Fruit fly (Drosophila melanogaster) whole organism, embryonic: ENCODE results near the gene CG31388.

ENCODE experiments used
- Aef1 ChIP-seq: fragments of 200-800 bp; sonication (Bioruptor generic); IDR thresholded peaks from 3 replicates; pipeline ENCODE4 v1.3.6; 2022; ENCODE audit warnings: missing biosample characterization, missing genetic modification characterization
- CG13624 ChIP-seq: fragments of 200-800 bp; sonication (Bioruptor generic); optimal IDR thresholded peaks from 2 replicates; lab custom pipeline; 2016; ENCODE audit warnings: missing biosample characterization, missing genetic modification characterization
- CG13894 ChIP-seq: fragments of 200-800 bp; sonication (Bioruptor generic); optimal IDR thresholded peaks from 3 replicates; lab custom pipeline; 2018; ENCODE audit warnings: missing biosample characterization, mild to moderate bottlenecking, missing genetic modification characterization, moderate library complexity
- CG14667 ChIP-seq: fragments of 200-800 bp; sonication (Bioruptor generic); IDR thresholded peaks from 2 replicates; pipeline ENCODE4 v1.3.6; 2022; ENCODE audit warnings: missing biosample characterization, missing genetic modification characterization
- CG14860 ChIP-seq: fragments of 200-800 bp; sonication (Bioruptor generic); IDR thresholded peaks from 3 replicates; pipeline ENCODE4 v1.3.6; 2022; ENCODE audit warnings: missing biosample characterization, missing genetic modification characterization; ENCODE audit not compliant: partially characterized antibody
- CG17568 ChIP-seq: fragments of 200-800 bp; sonication (Bioruptor generic); optimal IDR thresholded peaks from 2 replicates; lab custom pipeline; 2018; ENCODE audit warnings: missing biosample characterization, mild to moderate bottlenecking, missing genetic modification characterization, moderate library complexity
- CG18599 ChIP-seq: fragments of 200-800 bp; sonication (Bioruptor generic); optimal IDR thresholded peaks from 3 replicates; lab custom pipeline; 2017; ENCODE audit warnings: missing biosample characterization, missing genetic modification characterization, mild to moderate bottlenecking, moderate library complexity, missing genetic modification reagents
- CG2199 ChIP-seq: fragments of 200-800 bp; sonication (Bioruptor generic); IDR thresholded peaks from 3 replicates; pipeline ENCODE4 v1.3.6; 2022; ENCODE audit warnings: missing biosample characterization, missing genetic modification characterization
- CG2712 ChIP-seq: fragments of 200-800 bp; optimal IDR thresholded peaks from 3 replicates; lab custom pipeline; 2019; ENCODE audit warnings: missing biosample characterization, mild to moderate bottlenecking, missing genetic modification characterization, moderate library complexity
- CG6683 ChIP-seq: fragments of 200-800 bp; sonication (Bioruptor generic); optimal IDR thresholded peaks from 2 replicates; lab custom pipeline; 2017; ENCODE audit warnings: missing biosample characterization, mild to moderate bottlenecking, missing genetic modification characterization, missing genetic modification reagents
- CG9727 ChIP-seq: fragments of 200-800 bp; sonication (Bioruptor generic); optimal IDR thresholded peaks from 3 replicates; lab custom pipeline; 2017; ENCODE audit warnings: missing biosample characterization, mild to moderate bottlenecking, missing genetic modification characterization
- Doc2 ChIP-seq: fragments of 200-800 bp; sonication (Bioruptor generic); IDR thresholded peaks from 2 replicates; pipeline ENCODE4 v1.3.6; 2022; ENCODE audit warnings: missing biosample characterization, missing genetic modification characterization
- Ets65A ChIP-seq: fragments of 200-800 bp; sonication (Bioruptor generic); peaks from one replicate; lab custom pipeline; 2016; ENCODE audit warnings: missing biosample characterization, missing genetic modification characterization
- H15 ChIP-seq: fragments of 200-800 bp; sonication (Bioruptor generic); IDR thresholded peaks from 3 replicates; pipeline ENCODE4 v1.3.6; 2022; ENCODE audit warnings: missing biosample characterization, missing genetic modification characterization
- Lim3 ChIP-seq: fragments of 200-800 bp; sonication (Bioruptor generic); IDR thresholded peaks from 2 replicates; pipeline ENCODE4 v1.3.6; 2022; ENCODE audit warnings: missing biosample characterization, missing genetic modification characterization
- Mad ChIP-seq: fragments of 200-800 bp; sonication (Bioruptor generic); optimal IDR thresholded peaks from 2 replicates; lab custom pipeline; 2016; ENCODE audit warnings: missing biosample characterization, missing genetic modification characterization
- Mes4 ChIP-seq: fragments of 200-800 bp; sonication (Bioruptor generic); optimal IDR thresholded peaks from 2 replicates; lab custom pipeline; 2016; ENCODE audit warnings: missing biosample characterization, missing genetic modification characterization
- Nf-YB ChIP-seq: fragments of 200-800 bp; sonication (Bioruptor generic); optimal IDR thresholded peaks from 3 replicates; lab custom pipeline; 2019; ENCODE audit warnings: missing biosample characterization, mild to moderate bottlenecking, missing genetic modification characterization, moderate library complexity
- NfI ChIP-seq: fragments of 200-800 bp; sonication (Bioruptor generic); optimal IDR thresholded peaks from 3 replicates; lab custom pipeline; 2018; ENCODE audit warnings: missing biosample characterization, mild to moderate bottlenecking, missing genetic modification characterization, moderate library complexity
- Sox100B ChIP-seq: fragments of 200-800 bp; sonication (Bioruptor generic); optimal IDR thresholded peaks from 3 replicates; lab custom pipeline; 2018; ENCODE audit warnings: missing biosample characterization, mild to moderate bottlenecking, missing genetic modification characterization
- abd-A ChIP-seq: fragments of 200-800 bp; sonication (Bioruptor generic); optimal IDR thresholded peaks from 3 replicates; lab custom pipeline; 2019; ENCODE audit warnings: missing biosample characterization, mild to moderate bottlenecking, missing genetic modification characterization, moderate library complexity
- ac ChIP-seq: fragments of 200-800 bp; sonication (Bioruptor generic); optimal IDR thresholded peaks from 3 replicates; lab custom pipeline; 2017; ENCODE audit warnings: missing biosample characterization, mild to moderate bottlenecking, missing genetic modification characterization
- al ChIP-seq: fragments of 200-800 bp; sonication (Bioruptor generic); IDR thresholded peaks from 2 replicates; pipeline ENCODE4 v1.3.6; 2022; ENCODE audit warnings: missing biosample characterization, missing genetic modification characterization
- bigmax ChIP-seq: fragments of 200-800 bp; sonication (Bioruptor generic); optimal IDR thresholded peaks from 2 replicates; lab custom pipeline; 2018; ENCODE audit warnings: missing biosample characterization, mild to moderate bottlenecking, missing genetic modification characterization
- cad ChIP-seq: fragments of >200 bp; optimal IDR thresholded peaks from 2 replicates; lab custom pipeline; 2017; ENCODE audit warnings: missing biosample characterization, missing genetic modification characterization
- cg ChIP-seq: fragments of 200-800 bp; sonication (Bioruptor generic); optimal IDR thresholded peaks from 3 replicates; lab custom pipeline; 2019; ENCODE audit warnings: missing biosample characterization, mild to moderate bottlenecking, missing genetic modification characterization, moderate library complexity
- ewg ChIP-seq: fragments of 200-800 bp; sonication (Bioruptor generic); optimal IDR thresholded peaks from 3 replicates; lab custom pipeline; 2017; ENCODE audit warnings: mild to moderate bottlenecking, missing biosample characterization, missing genetic modification reagents, missing genetic modification characterization
- gcm ChIP-seq: fragments of 200-800 bp; sonication (Bioruptor generic); optimal IDR thresholded peaks from 2 replicates; lab custom pipeline; 2019; ENCODE audit warnings: missing biosample characterization, mild to moderate bottlenecking, missing genetic modification characterization, moderate library complexity
- gsb ChIP-seq: fragments of 200-800 bp; sonication (Bioruptor generic); IDR thresholded peaks from 2 replicates; pipeline ENCODE4 v1.3.6; 2022; ENCODE audit warnings: missing biosample characterization, missing genetic modification characterization
- hbn ChIP-seq: fragments of 200-800 bp; sonication (Bioruptor generic); IDR thresholded peaks from 2 replicates; pipeline ENCODE4 v1.3.6; 2022; ENCODE audit warnings: missing biosample characterization, missing genetic modification characterization; ENCODE audit not compliant: partially characterized antibody
- hth ChIP-seq: fragments of >200 bp; optimal IDR thresholded peaks from 2 replicates; lab custom pipeline; 2017; ENCODE audit warnings: inconsistent platforms
- insv ChIP-seq, 2 experiments: fragments of 200-800 bp; sonication (Bioruptor generic); optimal IDR thresholded peaks; 3 replicates each; lab custom pipeline; 2016 to 2018; ENCODE audit warnings: missing biosample characterization in 2 of 2, missing genetic modification characterization in 2 of 2
- kay ChIP-seq: fragments of 200-800 bp; sonication (Bioruptor generic); optimal IDR thresholded peaks from 2 replicates; lab custom pipeline; 2016; ENCODE audit warnings: missing biosample characterization, missing genetic modification characterization
- nau ChIP-seq: fragments of 200-800 bp; sonication (Bioruptor generic); optimal IDR thresholded peaks from 3 replicates; lab custom pipeline; 2017; ENCODE audit warnings: missing biosample characterization, mild to moderate bottlenecking, missing genetic modification characterization, missing genetic modification reagents
- onecut ChIP-seq: fragments of 200-800 bp; sonication (Bioruptor generic); IDR thresholded peaks from 2 replicates; pipeline ENCODE4 v1.3.6; 2022; ENCODE audit warnings: missing biosample characterization, missing genetic modification characterization
- p53 ChIP-seq: fragments of 200-800 bp; sonication (Bioruptor generic); optimal IDR thresholded peaks from 2 replicates; lab custom pipeline; 2016; ENCODE audit warnings: missing biosample characterization, missing genetic modification characterization
- pho ChIP-seq: fragments of 200-800 bp; sonication (Bioruptor generic); optimal IDR thresholded peaks from 2 replicates; lab custom pipeline; 2016; ENCODE audit warnings: missing biosample characterization, missing genetic modification characterization
- pros ChIP-seq: fragments of 200-800 bp; sonication (Bioruptor generic); optimal IDR thresholded peaks from 3 replicates; lab custom pipeline; 2019; ENCODE audit warnings: missing biosample characterization, mild to moderate bottlenecking, missing genetic modification characterization, moderate library complexity
- pzg ChIP-seq: fragments of 200-800 bp; sonication (Bioruptor generic); optimal IDR thresholded peaks from 3 replicates; lab custom pipeline; 2018; ENCODE audit warnings: missing biosample characterization, mild to moderate bottlenecking, missing genetic modification characterization, moderate library complexity
- ranshi ChIP-seq: fragments of 200-800 bp; sonication (Bioruptor generic); IDR thresholded peaks from 2 replicates; pipeline ENCODE4 v1.3.6; 2022; ENCODE audit warnings: missing biosample characterization, missing genetic modification characterization
- sim ChIP-seq: fragments of 200-800 bp; sonication (Bioruptor generic); IDR thresholded peaks from 2 replicates; pipeline ENCODE4 v1.3.6; 2022; ENCODE audit warnings: missing biosample characterization, missing genetic modification characterization
- tx ChIP-seq: fragments of 200-800 bp; sonication (Bioruptor generic); optimal IDR thresholded peaks from 2 replicates; lab custom pipeline; 2016; ENCODE audit warnings: missing biosample characterization, missing genetic modification characterization
- unpg ChIP-seq: fragments of 200-800 bp; sonication (Bioruptor generic); optimal IDR thresholded peaks from 3 replicates; lab custom pipeline; 2018; ENCODE audit warnings: missing biosample characterization, mild to moderate bottlenecking, missing genetic modification characterization, moderate library complexity
- vfl ChIP-seq: fragments of 200-800 bp; sonication (Bioruptor generic); optimal IDR thresholded peaks from 2 replicates; lab custom pipeline; 2016; ENCODE audit warnings: missing biosample characterization, missing genetic modification characterization
- wek ChIP-seq: fragments of 200-800 bp; sonication (Bioruptor generic); optimal IDR thresholded peaks from 3 replicates; lab custom pipeline; 2018; ENCODE audit warnings: missing biosample characterization, mild to moderate bottlenecking, missing genetic modification characterization, moderate library complexity
- wor ChIP-seq: fragments of 200-800 bp; sonication (Bioruptor generic); IDR thresholded peaks from 2 replicates; pipeline ENCODE4 v1.3.6; 2022; ENCODE audit warnings: missing biosample characterization, missing genetic modification characterization
- zen ChIP-seq: fragments of 200-800 bp; sonication (Bioruptor generic); optimal IDR thresholded peaks from 3 replicates; lab custom pipeline; 2018; ENCODE audit warnings: missing biosample characterization, mild to moderate bottlenecking, missing genetic modification characterization, moderate library complexity

Gene CG31388

dm6 chr3R:11254382-11254953 lies 16.9 kb downstream of the CG31388 start (continued):
- TF ChIP-seq CG6683 (GFP tag; lab: Kevin White, UChicago), result no peak
- TF ChIP-seq kay (GFP tag; lab: Kevin White, UChicago), result no peak
- no peak for TF ChIP-seq gsb (GFP tag; lab: Robert Waterston, UW)

- no peak for TF ChIP-seq abd-A (tag; lab: Kevin White, UChicago)
- TF ChIP-seq Ets65A, result peak; percentile 93
Observed at dm6 chr3R:11257537-11257936, 19.9 kb downstream of the CG31388 start.

- TF ChIP-seq wek (GFP tag; lab: Kevin White, UChicago) (no peak), Sox100B (GFP tag; lab: Kevin White, UChicago) (no peak), sim (GFP tag; lab: Robert Waterston, UW) (no peak), hbn (GFP tag; lab: Robert Waterston, UW) (no peak), Mad (no peak), pzg (no peak), gsb (GFP tag; lab: Robert Waterston, UW) (no peak), Lim3 (GFP tag; lab: Robert Waterston, UW) (no peak), CG14667 (GFP tag; lab: Robert Waterston, UW) (no peak), hth (lab: Kevin White, UChicago) (no peak), pros (peak; percentile 89), wor (GFP tag; lab: Robert Waterston, UW) (no peak), NfI (no peak), Mes4 (GFP tag; lab: Kevin White, UChicago) (no peak), Nf-YB (GFP tag; lab: Kevin White, UChicago) (peak; percentile 82), al (GFP tag; lab: Robert Waterston, UW) (no peak), pho (GFP tag; lab: Kevin White, UChicago) (no peak), ranshi (no peak), CG2199 (GFP tag; lab: Robert Waterston, UW) (no peak), CG13624 (GFP tag; lab: Kevin White, UChicago) (no peak), ewg (GFP tag; lab: Kevin White, UChicago) (no peak), cad (no peak), insv (GFP tag; optimal IDR thresholded peaks at IDR 0.05; lab: Kevin White, UChicago) (peak; percentile 10 to 93), nau (GFP tag; lab: Kevin White, UChicago) (no peak), gcm (no peak), bigmax (GFP tag; lab: Kevin White, UChicago) (no peak), CG17568 (GFP tag; lab: Kevin White, UChicago) (no peak), unpg (GFP tag; lab: Kevin White, UChicago) (no peak), cg (GFP tag; lab: Kevin White, UChicago) (peak; percentile 68), H15 (GFP tag; lab: Robert Waterston, UW) (no peak), CG18599 (GFP tag; lab: Kevin White, UChicago) (no peak), zen (tag; lab: Kevin White, UChicago) (peak; percentile 51), Aef1 (no peak), ac (no peak), Doc2 (GFP tag; lab: Robert Waterston, UW) (no peak), CG9727 (GFP tag; lab: Kevin White, UChicago) (no peak), CG13894 (tag; lab: Kevin White, UChicago) (no peak), p53 (no peak), onecut (no peak), tx (GFP tag; lab: Kevin White, UChicago) (no peak), CG14860 (no peak), CG2712 (tag; lab: Kevin White, UChicago) (no peak), vfl (GFP tag; lab: Kevin White, UChicago) (no peak)
Observed at dm6 chr3R:11260966-11261530, 23.4 kb downstream of the CG31388 start.
